Worm (Caenorhabditis elegans) whole organism, young adult: ENCODE measurements around the gene Y73C8C.10.

Experiments
- B0336.3 ChIP-seq: fragments of 200-800 bp; sonication (Bioruptor generic); IDR thresholded peaks from 2 replicates; pipeline ENCODE4 v1.3.6; 2022; ENCODE audit warnings: missing genetic modification characterization, missing compliant biosample characterization
- F23B12.7 ChIP-seq: sonication (generic microtip); optimal IDR thresholded peaks from 2 replicates; lab custom pipeline; 2017; ENCODE audit warnings: missing genetic modification characterization, mild to moderate bottlenecking, missing compliant biosample characterization, antibody characterized with exemption, moderate library complexity; ENCODE audit not compliant: insufficient read depth
- F52B5.7 ChIP-seq: sonication (generic microtip); optimal IDR thresholded peaks from 2 replicates; lab custom pipeline; 2016; ENCODE audit warnings: mild to moderate bottlenecking, missing genetic modification characterization, missing compliant biosample characterization
- K12H6.12 ChIP-seq: fragments of 200-800 bp; sonication (Bioruptor generic); optimal IDR thresholded peaks from 2 replicates; lab custom pipeline; 2018; ENCODE audit warnings: mild to moderate bottlenecking, missing genetic modification characterization, missing compliant biosample characterization
- ZK185.1 ChIP-seq: sonication (generic microtip); optimal IDR thresholded peaks from 2 replicates; lab custom pipeline; 2016; ENCODE audit warnings: mild to moderate bottlenecking, missing genetic modification characterization, missing compliant biosample characterization; ENCODE audit not compliant: poor library complexity, severe bottlenecking
- akir-1 ChIP-seq: fragments of 200-800 bp; sonication (Bioruptor generic); optimal IDR thresholded peaks from 2 replicates; lab custom pipeline; 2018; ENCODE audit warnings: mild to moderate bottlenecking, missing genetic modification characterization, moderate library complexity, missing compliant biosample characterization
- ama-1 ChIP-seq, 3 experiments: fragments of 150-350 bp in 1 of 3; sonication (generic microtip) in 2 of 3; optimal IDR thresholded peaks; 2 replicates each; lab custom pipeline; 2014 to 2018; ENCODE audit warnings: missing biosample characterization in 2 of 3, missing genetic modification characterization in 2 of 3, missing genetic modification reagents in 2 of 3
- aptf-2 ChIP-seq: fragments of 200-800 bp; sonication (Bioruptor generic); conservative IDR thresholded peaks from 2 replicates; pipeline ENCODE4 v1.3.6; 2022; ENCODE audit warnings: missing genetic modification reagents, missing genetic modification characterization, missing compliant biosample characterization
- attf-5 ChIP-seq: fragments of 200-800 bp; sonication (Bioruptor generic); optimal IDR thresholded peaks from 2 replicates; lab custom pipeline; 2018; ENCODE audit warnings: mild to moderate bottlenecking, missing genetic modification characterization, missing compliant biosample characterization
- attf-6 ChIP-seq: fragments of 200-800 bp; sonication (Bioruptor generic); IDR thresholded peaks from 2 replicates; pipeline ENCODE4 v1.3.6; 2022; ENCODE audit warnings: missing genetic modification reagents, missing genetic modification characterization, missing compliant biosample characterization
- ceh-58 ChIP-seq: fragments of 200-800 bp; sonication (Bioruptor generic); IDR thresholded peaks from 2 replicates; pipeline ENCODE4 v1.3.6; 2022; ENCODE audit warnings: missing genetic modification characterization, missing compliant biosample characterization
- chd-7 ChIP-seq: sonication (generic microtip); optimal IDR thresholded peaks from 2 replicates; lab custom pipeline; 2016; ENCODE audit warnings: mild to moderate bottlenecking, missing genetic modification characterization, moderate library complexity, missing compliant biosample characterization
- dox-1 ChIP-seq: fragments of 200-800 bp; sonication (Bioruptor generic); IDR thresholded peaks from 2 replicates; pipeline ENCODE4 v1.3.6; 2022; ENCODE audit warnings: missing genetic modification reagents, missing genetic modification characterization, missing compliant biosample characterization
- fkh-3 ChIP-seq: sonication (generic microtip); optimal IDR thresholded peaks from 2 replicates; lab custom pipeline; 2016; ENCODE audit warnings: mild to moderate bottlenecking, missing genetic modification characterization, missing compliant biosample characterization
- hsf-1 ChIP-seq: fragments of 200-800 bp; sonication (Bioruptor generic); IDR thresholded peaks from 2 replicates; pipeline ENCODE4 v1.3.6; 2022; ENCODE audit warnings: missing genetic modification reagents, missing genetic modification characterization, missing compliant biosample characterization
- let-607 ChIP-seq, 2 experiments: fragments of 200-800 bp in 1 of 2; sonication (Bioruptor generic) in 1 of 2; sonication (generic microtip) in 1 of 2; optimal IDR thresholded peaks; 2 replicates each; lab custom pipeline; 2016 to 2018; ENCODE audit warnings: mild to moderate bottlenecking in 2 of 2, missing compliant biosample characterization in 2 of 2, missing genetic modification characterization in 2 of 2, moderate library complexity in 2 of 2, missing genotype in 1 of 2
- lir-1 ChIP-seq: fragments of 200-800 bp; sonication (Bioruptor generic); conservative IDR thresholded peaks from 2 replicates; pipeline ENCODE4 v1.3.6; 2022; ENCODE audit warnings: missing genetic modification reagents, missing genetic modification characterization, missing compliant biosample characterization
- madf-8 ChIP-seq: fragments of 200-800 bp; sonication (Bioruptor generic); conservative IDR thresholded peaks from 2 replicates; pipeline ENCODE4 v1.3.6; 2022; ENCODE audit warnings: missing genetic modification reagents, missing genetic modification characterization, missing compliant biosample characterization
- mcd-1 ChIP-seq: fragments of 200-800 bp; sonication (Bioruptor generic); IDR thresholded peaks from 2 replicates; pipeline ENCODE4 v1.3.6; 2022; ENCODE audit warnings: missing genetic modification reagents, missing genetic modification characterization, missing compliant biosample characterization
- mes-4 ChIP-seq: sonication (generic microtip); optimal IDR thresholded peaks from 2 replicates; lab custom pipeline; 2016; ENCODE audit warnings: missing genotype, missing genetic modification characterization, missing compliant biosample characterization
- mxl-1 ChIP-seq: sonication (generic microtip); optimal IDR thresholded peaks from 2 replicates; lab custom pipeline; 2016; ENCODE audit warnings: missing genetic modification characterization, missing compliant biosample characterization
- nhr-27 ChIP-seq: fragments of 200-800 bp; sonication (Bioruptor generic); optimal IDR thresholded peaks from 2 replicates; lab custom pipeline; 2018; ENCODE audit warnings: mild to moderate bottlenecking, missing genetic modification characterization, moderate library complexity, missing compliant biosample characterization
- nhr-80 ChIP-seq: sonication (generic microtip); optimal IDR thresholded peaks from 2 replicates; lab custom pipeline; 2016; ENCODE audit warnings: missing genetic modification characterization, missing compliant biosample characterization
- pbrm-1 ChIP-seq: fragments of 200-800 bp; sonication (Bioruptor generic); IDR thresholded peaks from 2 replicates; pipeline ENCODE4 v1.3.6; 2022; ENCODE audit warnings: missing genetic modification reagents, missing genetic modification characterization, missing compliant biosample characterization
- rcor-1 ChIP-seq: fragments of 200-800 bp; sonication (Bioruptor generic); IDR thresholded peaks from 2 replicates; pipeline ENCODE4 v1.3.6; 2022; ENCODE audit warnings: missing genetic modification reagents, missing genetic modification characterization, missing compliant biosample characterization
- repo-1 ChIP-seq: sonication (generic microtip); optimal IDR thresholded peaks from 2 replicates; lab custom pipeline; 2017; ENCODE audit warnings: mild to moderate bottlenecking, missing genetic modification characterization, missing compliant biosample characterization
- snpc-1.1 ChIP-seq: sonication (generic microtip); optimal IDR thresholded peaks from 2 replicates; lab custom pipeline; 2017; ENCODE audit warnings: missing genetic modification characterization, mild to moderate bottlenecking, missing compliant biosample characterization, antibody characterized with exemption, moderate library complexity, missing genotype, missing genetic modification reagents; ENCODE audit not compliant: insufficient read depth
- snpc-4 ChIP-seq, 5 experiments: fragments of 150-350 bp in 1 of 5; sonication (generic microtip) in 4 of 5; optimal IDR thresholded peaks; 2 replicates each; lab custom pipeline; 2014 to 2018; ENCODE audit warnings: missing genetic modification characterization in 5 of 5, missing biosample characterization in 3 of 5, antibody characterized with exemption in 2 of 5, mild to moderate bottlenecking in 2 of 5, missing compliant biosample characterization in 2 of 5, missing genotype in 2 of 5, moderate library complexity in 2 of 5, missing genetic modification reagents in 1 of 5
- somi-1 ChIP-seq: fragments of 200-800 bp; sonication (Bioruptor generic); optimal IDR thresholded peaks from 2 replicates; lab custom pipeline; 2018; ENCODE audit warnings: mild to moderate bottlenecking, missing genetic modification characterization, missing compliant biosample characterization
- sptf-2 ChIP-seq: fragments of 200-800 bp; sonication (Bioruptor generic); optimal IDR thresholded peaks from 2 replicates; lab custom pipeline; 2018; ENCODE audit warnings: mild to moderate bottlenecking, missing genetic modification characterization, missing compliant biosample characterization
- tlf-1 ChIP-seq: fragments of 200-800 bp; sonication (Bioruptor generic); optimal IDR thresholded peaks from 2 replicates; lab custom pipeline; 2018; ENCODE audit warnings: mild to moderate bottlenecking, missing genetic modification characterization, missing compliant biosample characterization
- unc-62 ChIP-seq: fragments of 150-350 bp; optimal IDR thresholded peaks from 2 replicates; lab custom pipeline; 2014; ENCODE audit warnings: missing biosample characterization, missing genetic modification reagents, missing genetic modification characterization
- zfh-2 ChIP-seq: fragments of 200-800 bp; sonication (Bioruptor generic); conservative IDR thresholded peaks from 2 replicates; pipeline ENCODE4 v1.3.6; 2022; ENCODE audit warnings: missing genetic modification reagents, missing genetic modification characterization, missing compliant biosample characterization
- zim-3 ChIP-seq: sonication (generic microtip); optimal IDR thresholded peaks from 2 replicates; lab custom pipeline; 2017; ENCODE audit warnings: mild to moderate bottlenecking, missing genetic modification characterization, moderate library complexity, missing compliant biosample characterization

Gene Y73C8C.10

ce11 chrV:3124912-3125311 is 2.7 kb downstream of the Y73C8C.10 start, which contains the start of gene Y73C8C.12:
Y73C8C.12 (plus strand) TSS chrV:3125212.
- no peak for TF ChIP-seq mxl-1 (tag; lab: Kevin White, UChicago)
- no peak for TF ChIP-seq aptf-2 (GFP tag; lab: Robert Waterston, UW)
- no peak for TF ChIP-seq unc-62 (GFP tag; lab: Kevin White, UChicago)
- no peak for TF ChIP-seq mcd-1
- no peak for TF ChIP-seq repo-1 (tag; lab: Kevin White, UChicago)
- no peak for TF ChIP-seq sptf-2 (GFP tag; lab: Kevin White, UChicago)
- no peak for TF ChIP-seq ceh-58 (GFP tag; lab: Robert Waterston, UW)
- no peak for TF ChIP-seq nhr-27
- no peak for TF ChIP-seq somi-1 (GFP tag; lab: Kevin White, UChicago)

- TF ChIP-seq lir-1 (GFP tag; lab: Robert Waterston, UW) (no peak), zim-3 (tag; lab: Kevin White, UChicago) (no peak), snpc-4 (GFP tag; optimal IDR thresholded peaks at IDR 0.05; lab: Kevin White, UChicago) (no peak), snpc-4 (tag; optimal IDR thresholded peaks at IDR 0.05; lab: Kevin White, UChicago) (no peak), K12H6.12 (tag; lab: Kevin White, UChicago) (no peak)
These were observed 5.2 kb downstream of the Y73C8C.10 start for ce11 chrV:3122403-3122802.

DNA sequence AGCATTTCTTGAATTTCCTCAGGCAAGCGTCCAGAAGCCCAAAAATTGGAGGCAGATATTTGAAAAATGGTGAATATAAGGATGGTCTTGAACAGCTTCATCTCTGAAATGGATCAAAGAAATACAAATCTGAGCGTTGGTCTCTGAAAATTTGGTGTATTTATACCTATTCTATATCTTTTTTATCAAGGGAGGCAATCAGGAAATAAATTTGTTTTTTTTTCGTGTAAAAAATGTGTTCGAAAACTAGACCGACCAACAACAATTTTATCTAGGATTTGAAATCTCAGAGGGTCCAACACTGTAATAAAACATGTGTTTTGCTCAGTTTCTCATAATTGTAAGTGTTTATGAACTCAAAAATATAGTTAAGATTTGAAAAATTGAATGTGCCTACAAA is 5.8 kb downstream of the Y73C8C.10 start, which contains the start of gene srt-56:
Gene srt-56, minus strand, starts transcription at position 101 of the 400 bp plus-strand sequence.
- TF ChIP-seq F52B5.7 (tag; lab: Kevin White, UChicago) (no peak), fkh-3 (tag; lab: Kevin White, UChicago) (no peak), rcor-1 (GFP tag; lab: Robert Waterston, UW) (no peak), F23B12.7 (tag; lab: Kevin White, UChicago) (no peak), pbrm-1 (no peak), nhr-80 (no peak), attf-5 (no peak), attf-6 (GFP tag; lab: Robert Waterston, UW) (no peak), B0336.3 (GFP tag; lab: Robert Waterston, UW) (no peak), chd-7 (no peak), akir-1 (GFP tag; lab: Kevin White, UChicago) (no peak), tlf-1 (no peak), snpc-1.1 (tag; lab: Kevin White, UChicago) (no peak), mes-4 (tag; lab: Kevin White, UChicago) (no peak), snpc-4 (GFP tag; optimal IDR thresholded peaks at IDR 0.05; lab: Kevin White, UChicago) (no peak), snpc-4 (tag; optimal IDR thresholded peaks at IDR 0.05; lab: Kevin White, UChicago) (no peak), let-607 (tag; optimal IDR thresholded peaks at IDR 0.05; lab: Kevin White, UChicago) (no peak), madf-8 (GFP tag; lab: Robert Waterston, UW) (no peak), ama-1 (optimal IDR thresholded peaks at IDR 0.05; lab: Kevin White, UChicago) (no peak), ama-1 (GFP tag; optimal IDR thresholded peaks at IDR 0.05; lab: Kevin White, UChicago) (no peak), somi-1 (GFP tag; lab: Kevin White, UChicago) (no peak)

DNA sequence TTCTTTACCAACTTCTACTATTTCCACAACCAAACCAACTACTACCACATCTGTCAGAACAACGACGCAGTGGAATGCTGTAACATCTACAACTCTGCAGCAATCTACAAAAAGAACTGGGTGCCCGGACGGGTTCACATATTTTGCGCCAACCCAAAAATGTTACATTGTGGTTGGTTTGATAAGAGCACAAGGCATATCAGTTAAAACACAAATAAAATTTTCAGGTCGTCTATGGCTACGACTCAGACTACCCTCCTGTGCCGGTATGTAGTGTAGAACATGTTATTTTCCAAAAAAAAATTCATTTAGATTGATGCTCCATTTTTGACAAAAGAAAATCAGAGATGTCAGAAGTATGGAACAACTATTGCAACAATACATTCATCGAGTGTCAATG is 8.4 kb downstream of the Y73C8C.10 start:
- TF ChIP-seq mxl-1 (tag; lab: Kevin White, UChicago) (no peak), hsf-1 (GFP tag; lab: Robert Waterston, UW) (no peak), nhr-80 (peak; percentile 50), zfh-2 (GFP tag; lab: Robert Waterston, UW) (no peak), ZK185.1 (tag; lab: Kevin White, UChicago) (no peak), fkh-3 (tag; lab: Kevin White, UChicago) (no peak), dox-1 (GFP tag; lab: Robert Waterston, UW) (0 out of 2 replicates have a peak, but pooled peaks have one; percentile 34)
- TF ChIP-seq, all 124 proteins: peak for 2
